Worm (Caenorhabditis elegans) whole organism, young adult: ENCODE measurements around the gene spat-3.

Source experiments
- B0336.3 ChIP-seq: fragments of 200-800 bp; sonication (Bioruptor generic); IDR thresholded peaks from 2 replicates; pipeline ENCODE4 v1.3.6; 2022; ENCODE audit warnings: missing genetic modification characterization, missing compliant biosample characterization
- C06A6.2 ChIP-seq: fragments of 200-800 bp; sonication (Bioruptor generic); conservative IDR thresholded peaks from 2 replicates; pipeline ENCODE4 v1.3.6; 2022; ENCODE audit warnings: missing genetic modification characterization, missing compliant biosample characterization
- F33H1.4 ChIP-seq: fragments of 200-800 bp; sonication (Bioruptor generic); IDR thresholded peaks from 2 replicates; pipeline ENCODE4 v1.3.6; 2022; ENCODE audit warnings: missing genetic modification reagents, missing genetic modification characterization, missing compliant biosample characterization
- F37B4.10 ChIP-seq: fragments of 200-800 bp; sonication (Bioruptor generic); IDR thresholded peaks from 2 replicates; pipeline ENCODE4 v1.3.6; 2022; ENCODE audit warnings: missing genetic modification characterization, missing compliant biosample characterization
- F49E8.2 ChIP-seq: sonication (generic microtip); optimal IDR thresholded peaks from 3 replicates; lab custom pipeline; 2017; ENCODE audit warnings: missing genetic modification characterization, mild to moderate bottlenecking, missing compliant biosample characterization, antibody characterized with exemption, moderate library complexity; ENCODE audit not compliant: insufficient read depth
- F55B11.4 ChIP-seq: sonication (generic microtip); optimal IDR thresholded peaks from 2 replicates; lab custom pipeline; 2016; ENCODE audit warnings: missing compliant biosample characterization, missing genetic modification characterization, borderline replicate concordance; ENCODE audit not compliant: insufficient read depth
- T26A5.8 ChIP-seq: sonication (generic microtip); optimal IDR thresholded peaks from 2 replicates; lab custom pipeline; 2016; ENCODE audit warnings: missing genetic modification characterization, missing compliant biosample characterization
- akir-1 ChIP-seq: fragments of 200-800 bp; sonication (Bioruptor generic); optimal IDR thresholded peaks from 2 replicates; lab custom pipeline; 2018; ENCODE audit warnings: mild to moderate bottlenecking, missing genetic modification characterization, moderate library complexity, missing compliant biosample characterization
- ama-1 ChIP-seq, 3 experiments: fragments of 150-350 bp in 1 of 3; sonication (generic microtip) in 2 of 3; optimal IDR thresholded peaks; 2 replicates each; lab custom pipeline; 2014 to 2018; ENCODE audit warnings: missing biosample characterization in 2 of 3, missing genetic modification characterization in 2 of 3, missing genetic modification reagents in 2 of 3
- athp-1 ChIP-seq: sonication (generic microtip); optimal IDR thresholded peaks from 2 replicates; lab custom pipeline; 2017; ENCODE audit warnings: mild to moderate bottlenecking, missing genetic modification characterization, missing compliant biosample characterization
- attf-3 ChIP-seq: fragments of 200-800 bp; sonication (Bioruptor generic); conservative IDR thresholded peaks from 2 replicates; pipeline ENCODE4 v1.3.6; 2022; ENCODE audit warnings: missing genetic modification reagents, missing genetic modification characterization, missing compliant biosample characterization
- attf-5 ChIP-seq: fragments of 200-800 bp; sonication (Bioruptor generic); optimal IDR thresholded peaks from 2 replicates; lab custom pipeline; 2018; ENCODE audit warnings: mild to moderate bottlenecking, missing genetic modification characterization, missing compliant biosample characterization
- attf-6 ChIP-seq: fragments of 200-800 bp; sonication (Bioruptor generic); IDR thresholded peaks from 2 replicates; pipeline ENCODE4 v1.3.6; 2022; ENCODE audit warnings: missing genetic modification reagents, missing genetic modification characterization, missing compliant biosample characterization
- cebp-2 ChIP-seq: fragments of 200-800 bp; sonication (Bioruptor generic); IDR thresholded peaks from 2 replicates; pipeline ENCODE4 v1.3.6; 2022; ENCODE audit warnings: missing genetic modification characterization, missing compliant biosample characterization
- ceh-58 ChIP-seq: fragments of 200-800 bp; sonication (Bioruptor generic); IDR thresholded peaks from 2 replicates; pipeline ENCODE4 v1.3.6; 2022; ENCODE audit warnings: missing genetic modification characterization, missing compliant biosample characterization
- egrh-3 ChIP-seq: fragments of 200-800 bp; sonication (Bioruptor generic); IDR thresholded peaks from 2 replicates; pipeline ENCODE4 v1.3.6; 2022; ENCODE audit warnings: missing genetic modification reagents, missing genetic modification characterization, missing compliant biosample characterization
- ekl-4 ChIP-seq: fragments of 200-800 bp; sonication (Bioruptor generic); IDR thresholded peaks from 2 replicates; pipeline ENCODE4 v1.3.6; 2022; ENCODE audit warnings: missing genetic modification reagents, missing genetic modification characterization, missing compliant biosample characterization
- him-1 ChIP-seq: sonication (generic microtip); optimal IDR thresholded peaks from 2 replicates; lab custom pipeline; 2016; ENCODE audit warnings: missing genotype, missing genetic modification reagents, missing genetic modification characterization, missing compliant biosample characterization
- let-526 ChIP-seq: fragments of 200-800 bp; sonication (Bioruptor generic); IDR thresholded peaks from 2 replicates; pipeline ENCODE4 v1.3.6; 2022; ENCODE audit warnings: missing genetic modification reagents, missing genetic modification characterization, missing compliant biosample characterization
- let-607 ChIP-seq, 2 experiments: fragments of 200-800 bp in 1 of 2; sonication (Bioruptor generic) in 1 of 2; sonication (generic microtip) in 1 of 2; optimal IDR thresholded peaks; 2 replicates each; lab custom pipeline; 2016 to 2018; ENCODE audit warnings: mild to moderate bottlenecking in 2 of 2, missing compliant biosample characterization in 2 of 2, missing genetic modification characterization in 2 of 2, moderate library complexity in 2 of 2, missing genotype in 1 of 2
- lir-1 ChIP-seq: fragments of 200-800 bp; sonication (Bioruptor generic); conservative IDR thresholded peaks from 2 replicates; pipeline ENCODE4 v1.3.6; 2022; ENCODE audit warnings: missing genetic modification reagents, missing genetic modification characterization, missing compliant biosample characterization
- lsl-1 ChIP-seq: fragments of 200-800 bp; sonication (Bioruptor generic); optimal IDR thresholded peaks from 2 replicates; lab custom pipeline; 2018; ENCODE audit warnings: mild to moderate bottlenecking, missing genetic modification characterization, moderate library complexity, missing compliant biosample characterization
- lsy-27 ChIP-seq: sonication (generic microtip); optimal IDR thresholded peaks from 2 replicates; lab custom pipeline; 2017; ENCODE audit warnings: missing genetic modification characterization, mild to moderate bottlenecking, missing compliant biosample characterization, antibody characterized with exemption, missing genotype, borderline replicate concordance; ENCODE audit not compliant: insufficient read depth
- madf-3 ChIP-seq: fragments of 200-800 bp; sonication (Bioruptor generic); IDR thresholded peaks from 2 replicates; pipeline ENCODE4 v1.3.6; 2022; ENCODE audit warnings: missing genetic modification reagents, missing genetic modification characterization, missing compliant biosample characterization
- madf-8 ChIP-seq: fragments of 200-800 bp; sonication (Bioruptor generic); conservative IDR thresholded peaks from 2 replicates; pipeline ENCODE4 v1.3.6; 2022; ENCODE audit warnings: missing genetic modification reagents, missing genetic modification characterization, missing compliant biosample characterization
- mel-28 ChIP-seq: sonication (generic microtip); optimal IDR thresholded peaks from 2 replicates; lab custom pipeline; 2016; ENCODE audit warnings: borderline replicate concordance, mild to moderate bottlenecking, missing genetic modification characterization, missing compliant biosample characterization
- nhr-27 ChIP-seq: fragments of 200-800 bp; sonication (Bioruptor generic); optimal IDR thresholded peaks from 2 replicates; lab custom pipeline; 2018; ENCODE audit warnings: mild to moderate bottlenecking, missing genetic modification characterization, moderate library complexity, missing compliant biosample characterization
- pha-4 ChIP-seq: fragments of 150-350 bp; sonication (generic microtip); optimal IDR thresholded peaks from 2 replicates; lab custom pipeline; 2014; ENCODE audit warnings: missing biosample characterization, missing genetic modification reagents, missing genetic modification characterization
- snpc-1.3 ChIP-seq: sonication (generic microtip); optimal IDR thresholded peaks from 2 replicates; lab custom pipeline; 2017; ENCODE audit warnings: missing genetic modification characterization, mild to moderate bottlenecking, missing compliant biosample characterization, antibody characterized with exemption, moderate library complexity, missing genotype, missing genetic modification reagents; ENCODE audit not compliant: insufficient read depth
- snpc-4 ChIP-seq, 5 experiments: fragments of 150-350 bp in 1 of 5; sonication (generic microtip) in 4 of 5; optimal IDR thresholded peaks; 2 replicates each; lab custom pipeline; 2014 to 2018; ENCODE audit warnings: missing genetic modification characterization in 5 of 5, missing biosample characterization in 3 of 5, antibody characterized with exemption in 2 of 5, mild to moderate bottlenecking in 2 of 5, missing compliant biosample characterization in 2 of 5, missing genotype in 2 of 5, moderate library complexity in 2 of 5, missing genetic modification reagents in 1 of 5
- unc-130 ChIP-seq: sonication (generic microtip); optimal IDR thresholded peaks from 2 replicates; lab custom pipeline; 2016; ENCODE audit warnings: missing genetic modification reagents, missing genetic modification characterization, missing compliant biosample characterization
- xnd-1 ChIP-seq: sonication (generic microtip); optimal IDR thresholded peaks from 2 replicates; lab custom pipeline; 2016; ENCODE audit warnings: missing genotype, missing genetic modification reagents, missing genetic modification characterization, missing compliant biosample characterization
- zfh-2 ChIP-seq: fragments of 200-800 bp; sonication (Bioruptor generic); conservative IDR thresholded peaks from 2 replicates; pipeline ENCODE4 v1.3.6; 2022; ENCODE audit warnings: missing genetic modification reagents, missing genetic modification characterization, missing compliant biosample characterization
- zim-3 ChIP-seq: sonication (generic microtip); optimal IDR thresholded peaks from 2 replicates; lab custom pipeline; 2017; ENCODE audit warnings: mild to moderate bottlenecking, missing genetic modification characterization, moderate library complexity, missing compliant biosample characterization
- ztf-18 ChIP-seq: sonication (generic microtip); optimal IDR thresholded peaks from 2 replicates; lab custom pipeline; 2016; ENCODE audit warnings: missing genotype, mild to moderate bottlenecking, missing genetic modification characterization, missing compliant biosample characterization
- ztf-3 ChIP-seq: fragments of 200-800 bp; sonication (Bioruptor generic); optimal IDR thresholded peaks from 2 replicates; lab custom pipeline; 2018; ENCODE audit warnings: mild to moderate bottlenecking, missing genetic modification characterization, missing compliant biosample characterization
- ztf-6 ChIP-seq: fragments of 200-800 bp; sonication (Bioruptor generic); IDR thresholded peaks from 2 replicates; pipeline ENCODE4 v1.3.6; 2022; ENCODE audit warnings: missing genetic modification reagents, missing genetic modification characterization, missing compliant biosample characterization

The spat-3 gene

ce11 chrX:4600987-4601386 lies 4.7 kb downstream of the spat-3 start:
- TF ChIP-seq F37B4.10: no peak

ce11 chrX:4599526-4599925 lies 6.2 kb downstream of the spat-3 start:
- no peak for TF ChIP-seq ceh-58 (GFP tag; lab: Robert Waterston, UW)
- no peak for TF ChIP-seq madf-3 (GFP tag; lab: Robert Waterston, UW)
- no peak for TF ChIP-seq ama-1 (optimal IDR thresholded peaks at IDR 0.05; lab: Kevin White, UChicago)
- TF ChIP-seq ama-1 (GFP tag; optimal IDR thresholded peaks at IDR 0.05; lab: Kevin White, UChicago): no peak
- no peak for TF ChIP-seq snpc-1.3 (tag; lab: Kevin White, UChicago)
- TF ChIP-seq F49E8.2 (tag; lab: Kevin White, UChicago): no peak
- no peak for TF ChIP-seq athp-1 (tag; lab: Kevin White, UChicago)
- TF ChIP-seq C06A6.2: no peak
- no peak for TF ChIP-seq ztf-3 (GFP tag; lab: Kevin White, UChicago)
- TF ChIP-seq attf-6 (GFP tag; lab: Robert Waterston, UW): no peak

ce11 chrX:4597419-4597818 lies 8.3 kb downstream of the spat-3 start:
- TF ChIP-seq F49E8.2 (tag; lab: Kevin White, UChicago) (no peak), xnd-1 (tag; lab: Kevin White, UChicago) (no peak), zfh-2 (GFP tag; lab: Robert Waterston, UW) (peak; percentile 64), egrh-3 (GFP tag; lab: Robert Waterston, UW) (peak; percentile 65; the same call in 1 of the 2 replicates)

ce11 chrX:4592250-4592649 lies 13.5 kb downstream of the spat-3 start, which contains the start of gene flp-12:
Gene flp-12, minus strand, starts transcription at chrX:4592350.
- TF ChIP-seq F55B11.4 (tag; lab: Kevin White, UChicago) (no peak), zfh-2 (GFP tag; lab: Robert Waterston, UW) (0 out of 2 replicates have a peak, but pooled peaks have one; percentile 6)
- TF ChIP-seq, all 124 proteins: peak for 1

- TF ChIP-seq pha-4: no peak
Measured at ce11 chrX:4588462-4588861, 17.3 kb downstream of the spat-3 start, which contains the start of gene lnp-1. Gene lnp-1, plus strand, starts transcription at chrX:4588762.

- no peak for TF ChIP-seq mel-28 (tag; lab: Kevin White, UChicago)
- TF ChIP-seq attf-5 (GFP tag; lab: Kevin White, UChicago): peak; percentile 7
- peak; percentile 90 for TF ChIP-seq ztf-18 (tag; lab: Kevin White, UChicago)
- TF ChIP-seq madf-8 (GFP tag; lab: Robert Waterston, UW): no peak
- TF ChIP-seq lsl-1 (GFP tag; lab: Kevin White, UChicago): no peak
- no peak for TF ChIP-seq F33H1.4 (GFP tag; lab: Robert Waterston, UW)
- no peak for TF ChIP-seq F49E8.2 (tag; lab: Kevin White, UChicago)
- TF ChIP-seq cebp-2: no peak
- TF ChIP-seq lsy-27 (tag; lab: Kevin White, UChicago): no peak
- peak; percentile 50 to 63 for TF ChIP-seq let-607 (tag; optimal IDR thresholded peaks at IDR 0.05; lab: Kevin White, UChicago)
- no peak for TF ChIP-seq ztf-3 (GFP tag; lab: Kevin White, UChicago)
- no peak for TF ChIP-seq lir-1 (GFP tag; lab: Robert Waterston, UW)
- no peak for TF ChIP-seq B0336.3 (GFP tag; lab: Robert Waterston, UW)
- TF ChIP-seq ekl-4: no peak
- no peak for TF ChIP-seq attf-3 (GFP tag; lab: Robert Waterston, UW)
- no peak for TF ChIP-seq snpc-4 (GFP tag; optimal IDR thresholded peaks at IDR 0.05; lab: Kevin White, UChicago)
- TF ChIP-seq snpc-4 (tag; optimal IDR thresholded peaks at IDR 0.05; lab: Kevin White, UChicago): peak in 1 of 4 experiments; percentile 29
- TF ChIP-seq let-526 (GFP tag; lab: Robert Waterston, UW): no peak
- TF ChIP-seq ceh-58 (GFP tag; lab: Robert Waterston, UW): no peak
- TF ChIP-seq ztf-6 (GFP tag; lab: Robert Waterston, UW): no peak
- no peak for TF ChIP-seq akir-1
- no peak for TF ChIP-seq F37B4.10
- TF ChIP-seq nhr-27 (tag; lab: Kevin White, UChicago): no peak
- no peak for TF ChIP-seq him-1 (tag; lab: Kevin White, UChicago)
- no peak for TF ChIP-seq zim-3 (tag; lab: Kevin White, UChicago)
- TF ChIP-seq unc-130 (GFP tag; lab: Kevin White, UChicago): no peak
- no peak for TF ChIP-seq T26A5.8 (tag; lab: Kevin White, UChicago)
Measured at ce11 chrX:4587934-4588333, 17.8 kb downstream of the spat-3 start.
